Fruit fly (Drosophila melanogaster) whole organism, embryonic: ENCODE measurements around the gene Upf2.
A peak's percentile ranks its signal among the peaks of the same experiment; 100 is the strongest.

ENCODE experiments used
- Aef1 ChIP-seq: fragments of 200-800 bp; sonication (Bioruptor generic); IDR thresholded peaks from 3 replicates; pipeline ENCODE4 v1.3.6; 2022; ENCODE audit warnings: missing biosample characterization, missing genetic modification characterization
- Bdp1 ChIP-seq: fragments of 200-800 bp; sonication (Bioruptor generic); optimal IDR thresholded peaks from 3 replicates; lab custom pipeline; 2016; ENCODE audit warnings: missing biosample characterization, missing genetic modification characterization
- CG10565 ChIP-seq: fragments of 200-800 bp; sonication (Bioruptor generic); optimal IDR thresholded peaks from 3 replicates; lab custom pipeline; 2016; ENCODE audit warnings: missing biosample characterization, mild to moderate bottlenecking, missing genetic modification characterization
- CG11247 ChIP-seq: fragments of 200-800 bp; sonication (Bioruptor generic); IDR thresholded peaks from 2 replicates; pipeline ENCODE4 v1.3.6; 2022; ENCODE audit warnings: missing biosample characterization, missing genetic modification characterization
- CG13123 ChIP-seq: fragments of 200-800 bp; sonication (Bioruptor generic); optimal IDR thresholded peaks from 2 replicates; lab custom pipeline; 2016; ENCODE audit warnings: missing biosample characterization, missing genetic modification characterization
- CG14441 ChIP-seq: fragments of 200-800 bp; sonication (Bioruptor generic); IDR thresholded peaks from 2 replicates; pipeline ENCODE4 v1.3.6; 2022; ENCODE audit warnings: missing biosample characterization, missing genetic modification characterization
- CG1603 ChIP-seq: fragments of 200-800 bp; sonication (Bioruptor generic); optimal IDR thresholded peaks from 2 replicates; lab custom pipeline; 2019; ENCODE audit warnings: missing biosample characterization, mild to moderate bottlenecking, missing genetic modification characterization, moderate library complexity
- CG1647 ChIP-seq: fragments of 200-800 bp; sonication (Bioruptor generic); optimal IDR thresholded peaks from 3 replicates; lab custom pipeline; 2016; ENCODE audit warnings: missing biosample characterization, missing genetic modification characterization
- CG17361 ChIP-seq: fragments of 200-800 bp; sonication (Bioruptor generic); IDR thresholded peaks from 3 replicates; pipeline ENCODE4 v1.3.6; 2022; ENCODE audit warnings: missing biosample characterization, missing genetic modification characterization
- CG17568 ChIP-seq: fragments of 200-800 bp; sonication (Bioruptor generic); optimal IDR thresholded peaks from 2 replicates; lab custom pipeline; 2018; ENCODE audit warnings: missing biosample characterization, mild to moderate bottlenecking, missing genetic modification characterization, moderate library complexity
- CG17829 ChIP-seq: fragments of 200-800 bp; optimal IDR thresholded peaks from 2 replicates; lab custom pipeline; 2019; ENCODE audit warnings: missing biosample characterization, mild to moderate bottlenecking, missing genetic modification characterization, moderate library complexity
- CG30431 ChIP-seq: fragments of 200-800 bp; sonication (Bioruptor generic); optimal IDR thresholded peaks from 2 replicates; lab custom pipeline; 2017; ENCODE audit warnings: missing biosample characterization, missing genetic modification characterization
- CG3281 ChIP-seq: fragments of 200-800 bp; sonication (Bioruptor generic); optimal IDR thresholded peaks from 3 replicates; lab custom pipeline; 2017; ENCODE audit warnings: missing biosample characterization, mild to moderate bottlenecking, missing genetic modification characterization
- CG3407 ChIP-seq: fragments of 200-800 bp; sonication (Bioruptor generic); optimal IDR thresholded peaks from 2 replicates; lab custom pipeline; 2018; ENCODE audit warnings: missing biosample characterization, mild to moderate bottlenecking, missing genetic modification characterization
- CG34224 ChIP-seq: fragments of 200-800 bp; sonication (Bioruptor generic); IDR thresholded peaks from 3 replicates; pipeline ENCODE4 v1.3.6; 2022; ENCODE audit warnings: missing biosample characterization, missing genetic modification characterization; ENCODE audit not compliant: partially characterized antibody
- CG4730 ChIP-seq: fragments of 200-800 bp; sonication (Bioruptor generic); IDR thresholded peaks from 2 replicates; pipeline ENCODE4 v1.3.6; 2022; ENCODE audit warnings: missing biosample characterization, missing genetic modification characterization
- CG6683 ChIP-seq: fragments of 200-800 bp; sonication (Bioruptor generic); optimal IDR thresholded peaks from 2 replicates; lab custom pipeline; 2017; ENCODE audit warnings: missing biosample characterization, mild to moderate bottlenecking, missing genetic modification characterization, missing genetic modification reagents
- CG6854 ChIP-seq: fragments of 200-800 bp; sonication (Bioruptor generic); optimal IDR thresholded peaks from 3 replicates; lab custom pipeline; 2017; ENCODE audit warnings: missing biosample characterization, mild to moderate bottlenecking, missing genetic modification characterization
- CG8359 ChIP-seq: fragments of 200-800 bp; sonication (Bioruptor generic); optimal IDR thresholded peaks from 2 replicates; lab custom pipeline; 2017; ENCODE audit warnings: missing biosample characterization, mild to moderate bottlenecking, missing genetic modification characterization, borderline replicate concordance
- CG8765 ChIP-seq: fragments of 200-800 bp; sonication (Bioruptor generic); IDR thresholded peaks from 2 replicates; pipeline ENCODE4 v1.3.6; 2022; ENCODE audit warnings: missing biosample characterization, missing genetic modification characterization
- D19A ChIP-seq: fragments of 200-800 bp; optimal IDR thresholded peaks from 3 replicates; lab custom pipeline; 2019; ENCODE audit warnings: missing biosample characterization, mild to moderate bottlenecking, missing genetic modification characterization, moderate library complexity
- Dbx ChIP-seq: fragments of 200-800 bp; sonication (Bioruptor generic); IDR thresholded peaks from 3 replicates; pipeline ENCODE4 v1.3.6; 2022; ENCODE audit warnings: missing biosample characterization, missing genetic modification characterization
- Dll ChIP-seq: fragments of 200-800 bp; sonication (Bioruptor generic); IDR thresholded peaks from 4 replicates; pipeline ENCODE4 v1.3.6; 2022; ENCODE audit warnings: missing biosample characterization, missing genetic modification characterization; ENCODE audit not compliant: partially characterized antibody
- Ets97D ChIP-seq: fragments of 200-800 bp; sonication (Bioruptor generic); optimal IDR thresholded peaks from 3 replicates; lab custom pipeline; 2016; ENCODE audit warnings: missing biosample characterization, missing genetic modification characterization
- Gug ChIP-seq: fragments of 200-800 bp; sonication (Bioruptor generic); IDR thresholded peaks from 4 replicates; pipeline ENCODE4 v1.3.6; 2022; ENCODE audit warnings: missing biosample characterization, missing genetic modification characterization
- Hey ChIP-seq: fragments of 200-800 bp; sonication (Bioruptor generic); optimal IDR thresholded peaks from 3 replicates; lab custom pipeline; 2018; ENCODE audit warnings: missing biosample characterization, mild to moderate bottlenecking, missing genetic modification characterization
- HmgZ ChIP-seq: fragments of 200-800 bp; sonication (Bioruptor generic); optimal IDR thresholded peaks from 2 replicates; lab custom pipeline; 2018; ENCODE audit warnings: missing biosample characterization, mild to moderate bottlenecking, missing genetic modification characterization
- Hr39 ChIP-seq: fragments of >200 bp; optimal IDR thresholded peaks from 2 replicates; lab custom pipeline; 2017
- MESR4 ChIP-seq: fragments of 200-800 bp; sonication (Bioruptor generic); optimal IDR thresholded peaks from 2 replicates; lab custom pipeline; 2018; ENCODE audit warnings: missing biosample characterization, mild to moderate bottlenecking, missing genetic modification characterization, moderate library complexity
- Meics ChIP-seq: fragments of 200-800 bp; sonication (Bioruptor generic); optimal IDR thresholded peaks from 2 replicates; lab custom pipeline; 2017; ENCODE audit warnings: missing biosample characterization, mild to moderate bottlenecking, missing genetic modification characterization
- Ptx1 ChIP-seq: fragments of 200-800 bp; sonication (Bioruptor generic); IDR thresholded peaks from 2 replicates; pipeline ENCODE4 v1.3.6; 2022; ENCODE audit warnings: missing biosample characterization, missing genetic modification characterization
- Taf1 ChIP-seq: fragments of 200-800 bp; sonication (Bioruptor generic); IDR thresholded peaks from 2 replicates; pipeline ENCODE4 v1.3.6; 2022; ENCODE audit warnings: missing biosample characterization, missing genetic modification characterization
- ato ChIP-seq: fragments of 200-800 bp; sonication (Bioruptor generic); IDR thresholded peaks from 2 replicates; pipeline ENCODE4 v1.3.6; 2022; ENCODE audit warnings: missing biosample characterization, missing genetic modification characterization; ENCODE audit not compliant: partially characterized antibody
- bigmax ChIP-seq: fragments of 200-800 bp; sonication (Bioruptor generic); optimal IDR thresholded peaks from 2 replicates; lab custom pipeline; 2018; ENCODE audit warnings: missing biosample characterization, mild to moderate bottlenecking, missing genetic modification characterization
- chn ChIP-seq: fragments of 200-800 bp; sonication (Bioruptor generic); optimal IDR thresholded peaks from 2 replicates; lab custom pipeline; 2016; ENCODE audit warnings: missing biosample characterization, missing genetic modification characterization
- dysf ChIP-seq: fragments of 200-800 bp; sonication (Bioruptor generic); IDR thresholded peaks from 3 replicates; pipeline ENCODE4 v1.3.6; 2022; ENCODE audit warnings: missing biosample characterization, missing genetic modification characterization
- fru ChIP-seq: fragments of >200 bp; optimal IDR thresholded peaks from 2 replicates; lab custom pipeline; 2017
- ftz-f1 ChIP-seq: fragments of 200-800 bp; sonication (Bioruptor generic); optimal IDR thresholded peaks from 2 replicates; lab custom pipeline; 2016; ENCODE audit warnings: missing biosample characterization, missing genetic modification characterization
- gce ChIP-seq: fragments of 200-800 bp; sonication (Bioruptor generic); IDR thresholded peaks from 3 replicates; pipeline ENCODE4 v1.3.6; 2022; ENCODE audit warnings: missing biosample characterization, missing genetic modification characterization
- inv ChIP-seq: fragments of 200-800 bp; sonication (Bioruptor generic); IDR thresholded peaks from 2 replicates; pipeline ENCODE4 v1.3.6; 2022; ENCODE audit warnings: missing biosample characterization, missing genetic modification characterization; ENCODE audit not compliant: partially characterized antibody
- kay ChIP-seq: fragments of 200-800 bp; sonication (Bioruptor generic); optimal IDR thresholded peaks from 2 replicates; lab custom pipeline; 2016; ENCODE audit warnings: missing biosample characterization, missing genetic modification characterization
- nau ChIP-seq: fragments of 200-800 bp; sonication (Bioruptor generic); optimal IDR thresholded peaks from 3 replicates; lab custom pipeline; 2017; ENCODE audit warnings: missing biosample characterization, mild to moderate bottlenecking, missing genetic modification characterization, missing genetic modification reagents
- nmo ChIP-seq: fragments of 200-800 bp; sonication (Bioruptor generic); optimal IDR thresholded peaks from 2 replicates; lab custom pipeline; 2018; ENCODE audit warnings: missing biosample characterization, mild to moderate bottlenecking, missing genetic modification characterization, moderate library complexity
- odd ChIP-seq: fragments of 200-800 bp; sonication (Bioruptor generic); optimal IDR thresholded peaks from 2 replicates; lab custom pipeline; 2017; ENCODE audit warnings: missing biosample characterization, mild to moderate bottlenecking, missing genetic modification characterization
- pfk ChIP-seq: fragments of 200-800 bp; sonication (Bioruptor generic); optimal IDR thresholded peaks from 2 replicates; lab custom pipeline; 2018; ENCODE audit warnings: missing biosample characterization, mild to moderate bottlenecking, missing genetic modification characterization, moderate library complexity
- prd ChIP-seq, 3 experiments: fragments of >200 bp in 2 of 3; fragments of 200-800 bp in 1 of 3; sonication (Bioruptor generic) in 1 of 3; optimal IDR thresholded peaks in 2 of 3; IDR thresholded peaks in 1 of 3; 2 replicates in 2 of 3; 3 replicates in 1 of 3; pipeline versions ENCODE4 v1.3.6 to Lab custom; 2017 to 2022; ENCODE audit warnings: missing biosample characterization in 1 of 3, missing genetic modification characterization in 1 of 3
- sna ChIP-seq: fragments of 200-800 bp; sonication (Bioruptor generic); IDR thresholded peaks from 2 replicates; pipeline ENCODE4 v1.3.6; 2022; ENCODE audit warnings: missing biosample characterization, missing genetic modification characterization; ENCODE audit not compliant: partially characterized antibody
- stc ChIP-seq: fragments of 200-800 bp; sonication (Bioruptor generic); IDR thresholded peaks from 2 replicates; pipeline ENCODE4 v1.3.6; 2022; ENCODE audit warnings: missing biosample characterization, missing genetic modification characterization
- zen2 ChIP-seq: fragments of 200-800 bp; sonication (Bioruptor generic); IDR thresholded peaks from 3 replicates; pipeline ENCODE4 v1.3.6; 2022; ENCODE audit warnings: missing biosample characterization, missing genetic modification characterization; ENCODE audit not compliant: partially characterized antibody
- zf30C ChIP-seq: fragments of 200-800 bp; sonication (Bioruptor generic); optimal IDR thresholded peaks from 3 replicates; lab custom pipeline; 2018; ENCODE audit warnings: missing biosample characterization, mild to moderate bottlenecking, missing genetic modification characterization

Gene Upf2

dm6 chrX:8075300-8075927, at the start of gene Upf2, which contains the start of gene CG1571 (continued):
- TF ChIP-seq CG1603 (no peak), CG30431 (GFP tag; lab: Kevin White, UChicago) (no peak), CG10565 (GFP tag; lab: Kevin White, UChicago) (no peak), CG17568 (GFP tag; lab: Kevin White, UChicago) (no peak), CG4730 (GFP tag; lab: Robert Waterston, UW) (no peak), CG11247 (no peak), chn (GFP tag; lab: Kevin White, UChicago) (peak; percentile 9), kay (GFP tag; lab: Kevin White, UChicago) (no peak), CG1647 (GFP tag; lab: Kevin White, UChicago) (no peak), CG8359 (GFP tag; lab: Kevin White, UChicago) (no peak), odd (GFP tag; lab: Kevin White, UChicago) (no peak), gce (GFP tag; lab: Robert Waterston, UW) (no peak), Taf1 (GFP tag; lab: Robert Waterston, UW) (no peak), fru (no peak), CG8765 (GFP tag; lab: Robert Waterston, UW) (no peak), Hey (tag; lab: Kevin White, UChicago) (no peak), Gug (no peak), Dll (peak; percentile 68; the same call in 2 of the 4 replicates), Ets97D (GFP tag; lab: Kevin White, UChicago) (peak; percentile 78), inv (GFP tag; lab: Robert Waterston, UW) (peak; percentile 54; the same call in 1 of the 2 replicates), nmo (GFP tag; lab: Kevin White, UChicago) (no peak), D19A (tag; lab: Kevin White, UChicago) (no peak), zen2 (GFP tag; lab: Robert Waterston, UW) (peak; percentile 55; the same call in 2 of the 3 replicates), CG13123 (GFP tag; lab: Kevin White, UChicago) (no peak), zf30C (no peak), nau (GFP tag; lab: Kevin White, UChicago) (no peak), CG14441 (GFP tag; lab: Robert Waterston, UW) (no peak), dysf (GFP tag; lab: Robert Waterston, UW) (no peak), CG34224 (peak; percentile 74), Meics (no peak), HmgZ (peak; percentile 40), CG3281 (no peak), Aef1 (no peak), pfk (GFP tag; lab: Kevin White, UChicago) (no peak), sna (GFP tag; lab: Robert Waterston, UW) (0 out of 2 replicates have a peak, but pooled peaks have one; percentile 36), Dbx (GFP tag; lab: Robert Waterston, UW) (no peak), MESR4 (GFP tag; lab: Kevin White, UChicago) (peak; percentile 79), ftz-f1 (GFP tag; lab: Kevin White, UChicago) (no peak), stc (GFP tag; lab: Robert Waterston, UW) (no peak), Hr39 (no peak), Bdp1 (GFP tag; lab: Kevin White, UChicago) (no peak), CG17361 (GFP tag; lab: Robert Waterston, UW) (no peak), CG6683 (GFP tag; lab: Kevin White, UChicago) (no peak), prd (optimal IDR thresholded peaks at IDR 0.05; lab: Kevin White, UChicago) (no peak), prd (GFP tag; IDR thresholded peaks at IDR 0.05; lab: Robert Waterston, UW) (no peak), Ptx1 (GFP tag; lab: Robert Waterston, UW) (no peak), CG6854 (no peak), bigmax (GFP tag; lab: Kevin White, UChicago) (no peak), ato (GFP tag; lab: Robert Waterston, UW) (peak; percentile 71), CG3407 (GFP tag; lab: Kevin White, UChicago) (no peak), CG17829 (tag; lab: Kevin White, UChicago) (peak; percentile 27)
